Fruit fly (Drosophila melanogaster): ENCODE data around the gene CG32453.

The CG32453 gene

dm6 chr3L:22727739-22728335 is 30.8 kb downstream of the CG32453 start, which contains the start of the genes CG14450 and CG11367 (continued):
- TF ChIP-seq CG13296 (GFP tag; optimal IDR thresholded peaks at IDR 0.05) (peak; percentile 20), tll (GFP tag; optimal IDR thresholded peaks at IDR 0.05) (peak in 1 of 2 experiments; percentile 21), stwl (tag; optimal IDR thresholded peaks at IDR 0.05) (peak; percentile 51), Dfd (GFP tag; optimal IDR thresholded peaks at IDR 0.05) (no peak), jigr1 (GFP tag; IDR thresholded peaks at IDR 0.05) (no peak; the same call in 2 of the 3 replicates), grn (GFP tag; optimal IDR thresholded peaks at IDR 0.05) (peak; percentile 14), hkb (optimal IDR thresholded peaks at IDR 0.05) (no peak), hkb (GFP tag; IDR thresholded peaks at IDR 0.05) (no peak), CG11085 (GFP tag; IDR thresholded peaks at IDR 0.05) (no peak), CG2129 (GFP tag; IDR thresholded peaks at IDR 0.05; ENCODE audit: partially characterized antibody) (0 out of 2 replicates have a peak, but pooled peaks have one; percentile 33), Opbp (GFP tag; IDR thresholded peaks at IDR 0.05; ENCODE audit: partially characterized antibody) (peak; percentile 36; the same call in 1 of the 3 replicates), dysf (GFP tag; IDR thresholded peaks at IDR 0.05) (no peak), CG12104 (GFP tag; optimal IDR thresholded peaks at IDR 0.05) (peak; percentile 7), Bgb (GFP tag; IDR thresholded peaks at IDR 0.05; ENCODE audit: partially characterized antibody) (no peak), seq (GFP tag; IDR thresholded peaks at IDR 0.05) (no peak), Sox100B (GFP tag; optimal IDR thresholded peaks at IDR 0.05) (peak; percentile 39), H15 (GFP tag; IDR thresholded peaks at IDR 0.05) (no peak), CG3281 (GFP tag; optimal IDR thresholded peaks at IDR 0.05) (no peak), Hr3 (GFP tag; optimal IDR thresholded peaks at IDR 0.05) (peak; percentile 31), da (GFP tag; optimal IDR thresholded peaks at IDR 0.05) (no peak), bsh (GFP tag; optimal IDR thresholded peaks at IDR 0.05) (no peak), HLHmδ (GFP tag; optimal IDR thresholded peaks at IDR 0.05) (peak; percentile 76), Bdp1 (GFP tag; optimal IDR thresholded peaks at IDR 0.05) (no peak), CG12155 (GFP tag; optimal IDR thresholded peaks at IDR 0.05) (peak; percentile 55), Mrtf (GFP tag; IDR thresholded peaks at IDR 0.05) (no peak), unc-4 (GFP tag; IDR thresholded peaks at IDR 0.05; ENCODE audit: partially characterized antibody) (peak; percentile 76), Dref (GFP tag; IDR thresholded peaks at IDR 0.05) (peak; percentile 61), CG12659 (GFP tag; optimal IDR thresholded peaks at IDR 0.05) (peak; percentile 64), CG10543 (GFP tag; optimal IDR thresholded peaks at IDR 0.05) (peak; percentile 61), CG18599 (GFP tag; optimal IDR thresholded peaks at IDR 0.05) (peak; percentile 44), CG10274 (GFP tag; optimal IDR thresholded peaks at IDR 0.05) (no peak), Xrp1 (GFP tag; IDR thresholded peaks at IDR 0.05) (peak; percentile 29; the same call in 1 of the 2 replicates), CG11695 (GFP tag; IDR thresholded peaks at IDR 0.05) (no peak), Hand (GFP tag; optimal IDR thresholded peaks at IDR 0.05) (no peak), CG14710 (tag; optimal IDR thresholded peaks at IDR 0.05) (peak; percentile 67), disco-r (GFP tag; optimal IDR thresholded peaks at IDR 0.05) (no peak), CG10147 (GFP tag; optimal IDR thresholded peaks at IDR 0.05) (peak; percentile 43), hbn (GFP tag; IDR thresholded peaks at IDR 0.05; ENCODE audit: partially characterized antibody) (peak; percentile 55; the same call in 1 of the 2 replicates), Sry-β (GFP tag; optimal IDR thresholded peaks at IDR 0.05) (peak; percentile 98), nerfin-2 (GFP tag; IDR thresholded peaks at IDR 0.05; ENCODE audit: partially characterized antibody) (0 out of 2 replicates have a peak, but pooled peaks have one; percentile 33), caup (GFP tag; optimal IDR thresholded peaks at IDR 0.05; ENCODE audit: severe bottlenecking) (peak; percentile 26), chn (GFP tag; optimal IDR thresholded peaks at IDR 0.05) (no peak), CG10209 (GFP tag; optimal IDR thresholded peaks at IDR 0.05) (peak; percentile 8), B-H2 (GFP tag; optimal IDR thresholded peaks at IDR 0.05) (peak; percentile 41), Trl (optimal IDR thresholded peaks at IDR 0.05) (peak; percentile 86 to 91), Trl (GFP tag; optimal IDR thresholded peaks at IDR 0.05) (peak; percentile 0), CG15514 (GFP tag; optimal IDR thresholded peaks at IDR 0.05) (peak; percentile 84), CG30020 (tag; optimal IDR thresholded peaks at IDR 0.05) (peak; percentile 78)
